Worm (Caenorhabditis elegans) whole organism, L1 larva: ENCODE measurements around the gene K06A1.2.

Source experiments
- aly-2 ChIP-seq: fragments of 150-350 bp; optimal IDR thresholded peaks from 2 replicates; lab custom pipeline; 2014; ENCODE audit warnings: missing biosample characterization, missing genetic modification characterization
- ceh-82 ChIP-seq, 3 experiments: fragments of 150-350 bp in 1 of 3; sonication (generic microtip) in 2 of 3; optimal IDR thresholded peaks; 2 replicates each; lab custom pipeline; 2014 to 2017; ENCODE audit warnings: missing biosample characterization in 3 of 3, missing genetic modification characterization in 3 of 3
- efl-1 ChIP-seq, 4 experiments: fragments of 150-350 bp; optimal IDR thresholded peaks in 3 of 4; peaks in 1 of 4; 1 replicate in 1 of 4; 2 replicates in 3 of 4; lab custom pipeline; 2014; ENCODE audit warnings: missing biosample characterization in 2 of 4, missing genetic modification characterization in 2 of 4, missing genetic modification reagents in 2 of 4
- lin-35 ChIP-seq, 2 experiments: fragments of 150-350 bp; optimal IDR thresholded peaks; 2 replicates each; lab custom pipeline; 2014; ENCODE audit warnings: missing biosample characterization in 2 of 2, missing genetic modification characterization in 2 of 2, missing genetic modification reagents in 2 of 2
- nhr-11 ChIP-seq: fragments of 150-350 bp; optimal IDR thresholded peaks from 2 replicates; lab custom pipeline; 2014; ENCODE audit warnings: missing biosample characterization, missing genetic modification characterization
- snpc-4 ChIP-seq: fragments of 150-350 bp; optimal IDR thresholded peaks from 2 replicates; lab custom pipeline; 2014; ENCODE audit warnings: missing biosample characterization, missing genetic modification characterization
- tlp-1 ChIP-seq: fragments of 150-350 bp; optimal IDR thresholded peaks from 2 replicates; lab custom pipeline; 2014; ENCODE audit warnings: missing biosample characterization, missing genetic modification characterization

DNA sequence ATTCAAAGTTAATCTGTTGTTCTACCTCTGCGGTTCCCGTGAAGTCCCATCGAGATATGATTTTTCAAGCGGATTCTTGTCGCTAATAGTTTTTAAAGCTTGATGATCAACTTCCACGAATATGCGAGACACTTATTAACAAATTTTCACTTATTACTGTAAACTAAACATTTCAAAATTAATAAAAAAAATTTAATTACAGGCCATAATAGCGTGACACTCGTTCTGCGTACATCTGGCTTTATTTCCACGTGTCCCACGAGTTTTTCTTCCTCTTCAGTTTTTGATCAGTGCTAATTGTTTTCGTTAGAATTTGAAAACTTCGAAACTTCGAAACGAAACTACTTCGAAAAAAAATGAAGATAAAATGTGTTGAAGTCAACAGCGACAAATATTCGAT is 42.2 kb upstream of the K06A1.2 start, which contains the start of gene btb-2:
- TF ChIP-seq tlp-1 (tag; lab: Kevin White, UChicago) (no peak), ceh-82 (tag; optimal IDR thresholded peaks at IDR 0.05; lab: Kevin White, UChicago) (no peak), lin-35 (GFP tag; optimal IDR thresholded peaks at IDR 0.05; lab: Kevin White, UChicago) (no peak), aly-2 (tag; lab: Kevin White, UChicago) (no peak), nhr-11 (tag; lab: Kevin White, UChicago) (no peak), efl-1 (optimal IDR thresholded peaks at IDR 0.05; lab: Kevin White, UChicago) (no peak), efl-1 (GFP tag; optimal IDR thresholded peaks at IDR 0.05 in 1 of 2; lab: Kevin White, UChicago) (no peak), snpc-4 (tag; lab: Kevin White, UChicago) (no peak)
